Fruit fly (Drosophila melanogaster): ENCODE data around the gene Ugt303A1.
A peak's percentile ranks its signal among the peaks of the same experiment; 100 is the strongest.

Gene Ugt303A1

DNA sequence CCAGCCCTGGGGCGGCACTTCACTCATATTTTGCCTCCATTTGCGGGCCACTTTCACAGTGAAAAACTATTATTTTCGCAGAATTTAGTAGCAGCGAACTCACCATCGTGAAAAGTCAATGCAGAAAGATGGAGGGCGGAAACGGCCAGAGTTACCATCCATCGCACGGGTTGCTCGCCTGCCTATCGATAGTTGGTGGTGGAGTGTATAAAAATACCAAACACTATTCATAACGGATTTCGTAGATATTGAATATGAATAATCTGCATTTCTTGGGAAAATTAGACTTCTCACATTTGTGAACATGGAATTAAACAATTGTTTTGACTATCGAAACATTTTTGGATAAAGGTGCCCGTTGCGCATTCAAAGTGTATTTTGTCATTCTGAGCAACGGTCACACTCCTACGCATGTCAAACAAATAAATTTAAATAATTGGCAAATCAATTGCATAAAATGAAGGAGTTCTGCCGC is 40.9 kb downstream of the Ugt303A1 start, which contains the start of the genes RpS25 and CG4820:
Gene RpS25 (minus strand): TSS at position 132 of the 475 bp plus-strand sequence.
Gene CG4820 (plus strand): TSS at position 380 of the 475 bp plus-strand sequence.
- peak; percentile 94 for TF ChIP-seq CG17801 (GFP tag; optimal IDR thresholded peaks at IDR 0.05; ENCODE audit: partially characterized antibody)

DNA sequence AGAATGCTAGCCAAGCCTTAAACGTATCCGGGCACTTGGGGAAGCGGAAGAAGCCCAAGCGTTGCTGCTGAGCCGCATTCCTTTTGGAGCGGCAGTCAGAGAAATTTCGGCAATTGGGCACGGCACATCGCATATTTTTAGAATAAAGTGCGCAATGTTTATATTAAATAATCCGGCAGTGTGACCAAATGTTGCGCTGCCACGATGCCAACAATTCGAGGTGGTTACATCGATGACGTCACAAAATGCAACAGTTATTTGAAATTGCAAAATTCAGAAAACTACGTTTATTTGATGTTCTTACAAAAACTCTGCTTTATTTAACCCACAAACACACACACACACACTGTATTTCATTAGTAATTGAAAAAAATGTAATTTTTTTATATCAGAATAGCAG is 44.6 kb downstream of the Ugt303A1 start, which contains the start of gene CG6689:
Gene CG6689 (minus strand): TSS at position 182 of the 400 bp plus-strand sequence.
- TF ChIP-seq CG17801 (GFP tag; optimal IDR thresholded peaks at IDR 0.05; ENCODE audit: partially characterized antibody) = no peak

DNA sequence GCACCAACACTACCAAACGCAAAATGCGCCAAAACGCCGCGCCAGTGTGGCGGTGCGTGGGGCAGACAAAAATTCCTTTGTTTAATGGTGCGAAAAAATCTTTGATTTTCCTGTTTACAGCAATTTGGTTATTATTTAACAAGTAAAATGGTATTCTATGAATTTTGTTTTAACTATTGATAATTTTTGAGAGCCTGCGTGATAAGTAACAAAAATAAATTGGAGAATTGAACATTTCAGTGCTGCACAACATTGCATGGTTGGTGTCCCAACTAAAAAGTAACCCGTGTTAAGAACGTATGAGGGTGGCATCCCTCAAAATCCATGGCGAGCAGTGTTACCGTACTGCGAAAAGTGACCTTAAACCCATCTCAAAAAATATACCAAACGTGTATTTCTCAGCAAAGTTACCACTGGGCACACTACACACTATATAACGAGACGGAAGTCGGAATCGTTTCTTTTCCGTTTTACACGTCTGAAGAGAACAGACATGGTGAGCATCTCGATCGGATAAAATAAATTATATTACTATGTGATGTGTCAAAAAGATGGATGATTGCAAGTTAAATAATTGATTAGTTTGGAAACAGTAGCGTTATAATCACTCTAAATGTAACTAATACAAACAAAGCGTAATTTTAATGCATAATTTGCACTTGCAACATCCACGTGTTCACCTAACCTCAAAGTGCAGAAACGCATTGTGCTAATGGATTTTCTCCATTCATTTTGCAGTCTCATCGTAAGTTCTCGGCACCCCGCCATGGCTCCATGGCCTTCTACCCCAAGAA is 46.3 kb downstream of the Ugt303A1 start, which contains the start of the genes CG6693 and RpL3:
Gene CG6693 (minus strand): TSS at position 203 of the 794 bp plus-strand sequence.
Gene RpL3 (plus strand): TSS at position 458 of the 794 bp plus-strand sequence.
- peak; percentile 84 for TF ChIP-seq CG17801 (GFP tag; optimal IDR thresholded peaks at IDR 0.05; ENCODE audit: partially characterized antibody)

DNA sequence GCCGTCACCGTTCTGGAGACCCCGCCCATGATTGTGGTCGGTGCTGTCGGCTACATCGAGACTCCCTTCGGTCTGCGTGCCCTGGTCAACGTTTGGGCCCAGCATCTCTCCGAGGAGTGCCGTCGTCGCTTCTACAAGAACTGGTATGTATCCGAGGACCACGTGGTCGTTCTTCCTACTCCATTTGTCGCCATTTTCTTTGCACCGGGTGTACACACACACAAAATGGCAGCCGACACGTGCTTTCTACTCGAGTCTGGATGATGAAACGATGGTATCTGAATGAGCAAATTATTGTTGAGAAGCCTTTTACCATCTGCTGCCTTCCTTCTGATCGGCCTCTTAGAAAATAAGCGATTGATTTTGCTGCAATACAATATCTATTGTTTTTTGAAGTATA is 47.3 kb downstream of the Ugt303A1 start:
- no peak for TF ChIP-seq CG17801 (GFP tag; optimal IDR thresholded peaks at IDR 0.05; ENCODE audit: partially characterized antibody)

DNA sequence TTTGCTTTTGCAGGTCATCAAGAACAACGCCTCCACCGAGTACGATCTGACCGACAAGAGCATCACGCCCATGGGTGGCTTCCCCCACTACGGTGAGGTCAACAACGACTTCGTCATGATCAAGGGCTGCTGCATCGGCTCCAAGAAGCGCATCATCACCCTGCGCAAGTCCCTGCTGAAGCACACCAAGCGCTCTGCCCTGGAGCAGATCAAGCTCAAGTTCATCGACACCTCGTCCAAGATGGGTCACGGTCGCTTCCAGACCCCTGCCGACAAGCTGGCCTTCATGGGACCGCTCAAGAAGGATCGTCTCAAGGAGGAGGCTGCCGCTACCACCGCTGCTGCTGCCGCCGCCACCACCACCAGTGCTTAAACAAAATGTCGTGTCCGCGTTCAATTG is 49.1 kb downstream of the Ugt303A1 start:
- TF ChIP-seq CG17801 (GFP tag; optimal IDR thresholded peaks at IDR 0.05; ENCODE audit: partially characterized antibody) = no peak

DNA sequence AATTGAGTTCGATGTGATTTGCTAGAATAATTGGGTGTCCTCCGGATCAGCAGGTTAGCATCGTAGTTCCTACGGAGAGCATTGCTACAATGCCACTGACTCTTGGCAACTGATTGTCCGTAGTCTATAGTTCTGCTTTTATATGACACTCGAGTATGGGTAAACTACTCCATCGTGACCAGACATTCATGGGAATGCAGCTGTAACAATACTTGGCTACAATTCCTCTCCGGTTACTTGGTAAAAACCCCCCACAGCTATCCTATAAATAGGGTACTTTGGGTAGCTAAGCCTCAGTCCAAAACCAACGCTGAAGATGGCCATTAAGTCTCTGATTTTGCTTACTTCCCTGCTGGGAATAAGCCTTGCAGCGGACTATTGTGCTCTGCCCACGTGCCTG is 49.9 kb downstream of the Ugt303A1 start, which contains the start of gene scpr-C:
Gene scpr-C (plus strand): TSS at position 301 of the 400 bp plus-strand sequence.
- no peak for TF ChIP-seq CG17801 (GFP tag; optimal IDR thresholded peaks at IDR 0.05; ENCODE audit: partially characterized antibody)

DNA sequence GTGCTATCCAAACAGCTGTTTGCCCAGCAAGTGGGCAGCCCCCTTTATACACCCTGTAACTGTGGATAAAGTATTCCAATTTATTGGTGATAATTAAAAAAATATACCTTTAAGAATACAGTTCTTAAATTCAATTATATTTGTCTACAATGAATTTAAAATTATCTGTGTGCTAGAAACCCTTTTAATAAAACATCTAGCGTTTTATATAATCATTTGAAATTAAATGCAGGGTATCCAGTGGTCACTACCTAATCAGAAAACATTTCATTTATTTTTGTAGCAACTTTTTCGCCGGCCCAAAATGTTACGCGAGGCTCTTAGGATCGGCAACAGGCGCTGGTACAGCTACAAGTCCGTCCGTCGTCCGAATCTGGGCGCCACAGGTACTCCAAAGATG is 51.2 kb downstream of the Ugt303A1 start, which contains the start of gene CG17726:
Gene CG17726 (plus strand): TSS at position 267 of the 400 bp plus-strand sequence.
- peak; percentile 98 for TF ChIP-seq CG17801 (GFP tag; optimal IDR thresholded peaks at IDR 0.05; ENCODE audit: partially characterized antibody)
